Worm (Caenorhabditis elegans): ENCODE data around the gene R03D7.8.

- TF ChIP-seq ama-1 (optimal IDR thresholded peaks at IDR 0.05) = no peak
- no peak for TF ChIP-seq flt-1 (GFP tag; IDR thresholded peaks at IDR 0.05)
- no peak for TF ChIP-seq pes-1 (GFP tag; IDR thresholded peaks at IDR 0.05)
- TF ChIP-seq ceh-13 (GFP tag; optimal IDR thresholded peaks at IDR 0.05) = no peak
These were observed 2.4 kb upstream of the R03D7.8 start for ce11 chrII:10959138-10959537.

All from whole organism, early embryonic.